Worm (Caenorhabditis elegans) whole organism, L4/young adult: Measurements from ENCODE around the gene K10D6.4.

ENCODE experiments used
- W03F9.2 ChIP-seq: fragments of 150-350 bp; optimal IDR thresholded peaks from 2 replicates; lab custom pipeline; 2014; ENCODE audit warnings: missing biosample characterization, missing genetic modification characterization
- him-1 ChIP-seq: sonication (generic microtip); optimal IDR thresholded peaks from 2 replicates; lab custom pipeline; 2016; ENCODE audit warnings: missing genotype, missing genetic modification reagents, missing genetic modification characterization, missing compliant biosample characterization

ce11 chrV:11152333-11152732, 49.4 kb upstream of the K10D6.4 start, which contains the start of gene srg-39:
- TF ChIP-seq W03F9.2 (tag; lab: Kevin White, UChicago) (no peak), him-1 (no peak)
